Fruit fly (Drosophila melanogaster) whole organism, embryonic: ENCODE data around the gene flr.
A peak's percentile ranks its signal among the peaks of the same experiment; 100 is the strongest.

Experiments
- Bdp1 ChIP-seq: fragments of 200-800 bp; sonication (Bioruptor generic); optimal IDR thresholded peaks from 3 replicates; lab custom pipeline; 2016; ENCODE audit warnings: missing biosample characterization, missing genetic modification characterization
- CG10147 ChIP-seq: fragments of 200-800 bp; sonication (Bioruptor generic); optimal IDR thresholded peaks from 2 replicates; lab custom pipeline; 2019; ENCODE audit warnings: missing biosample characterization, mild to moderate bottlenecking, missing genetic modification characterization, moderate library complexity
- CG12769 ChIP-seq: fragments of 200-800 bp; sonication (Bioruptor generic); optimal IDR thresholded peaks from 2 replicates; lab custom pipeline; 2019; ENCODE audit warnings: missing biosample characterization, mild to moderate bottlenecking, missing genetic modification characterization, moderate library complexity
- CG34422 ChIP-seq: fragments of 200-800 bp; sonication (Bioruptor generic); IDR thresholded peaks from 3 replicates; pipeline ENCODE4 v1.3.6; 2022; ENCODE audit warnings: missing biosample characterization, missing genetic modification characterization
- CG3726 ChIP-seq: fragments of 200-800 bp; sonication (Bioruptor generic); IDR thresholded peaks from 3 replicates; pipeline ENCODE4, ENCODE4 v1.3.6; 2022; ENCODE audit warnings: missing biosample characterization, missing genetic modification characterization
- CG6175 ChIP-seq: fragments of 200-800 bp; sonication (Bioruptor generic); IDR thresholded peaks from 3 replicates; pipeline ENCODE4 v1.3.6; 2022; ENCODE audit warnings: missing biosample characterization, missing genetic modification characterization
- CG6791 ChIP-seq: fragments of 200-800 bp; sonication (Bioruptor generic); IDR thresholded peaks from 3 replicates; pipeline ENCODE4 v1.3.6; 2022; ENCODE audit warnings: missing biosample characterization, missing genetic modification characterization; ENCODE audit not compliant: partially characterized antibody
- CG6854 ChIP-seq: fragments of 200-800 bp; sonication (Bioruptor generic); optimal IDR thresholded peaks from 3 replicates; lab custom pipeline; 2017; ENCODE audit warnings: missing biosample characterization, mild to moderate bottlenecking, missing genetic modification characterization
- CG7372 ChIP-seq: fragments of 200-800 bp; sonication (Bioruptor generic); IDR thresholded peaks from 2 replicates; pipeline ENCODE4 v1.3.6; 2022; ENCODE audit warnings: missing biosample characterization, missing genetic modification characterization
- CG7839 ChIP-seq: fragments of 200-800 bp; sonication (Bioruptor generic); optimal IDR thresholded peaks from 3 replicates; lab custom pipeline; 2018; ENCODE audit warnings: missing biosample characterization, mild to moderate bottlenecking, missing genetic modification characterization, moderate library complexity
- CG8924 ChIP-seq: fragments of 200-800 bp; optimal IDR thresholded peaks from 3 replicates; lab custom pipeline; 2019; ENCODE audit warnings: missing biosample characterization, mild to moderate bottlenecking, missing genetic modification characterization, moderate library complexity
- CHES-1-like ChIP-seq: fragments of 200-800 bp; sonication (Bioruptor generic); optimal IDR thresholded peaks from 2 replicates; lab custom pipeline; 2016; ENCODE audit warnings: missing biosample characterization, missing genetic modification characterization
- D ChIP-seq, 2 experiments: fragments of 200-800 bp in 1 of 2; fragments of >200 bp in 1 of 2; sonication (Bioruptor generic) in 1 of 2; optimal IDR thresholded peaks; 2 replicates in 1 of 2; 3 replicates in 1 of 2; lab custom pipeline; 2017; ENCODE audit warnings: mild to moderate bottlenecking in 1 of 2, missing biosample characterization in 1 of 2, missing genetic modification characterization in 1 of 2, missing genetic modification reagents in 1 of 2
- Ets65A ChIP-seq: fragments of 200-800 bp; sonication (Bioruptor generic); peaks from one replicate; lab custom pipeline; 2016; ENCODE audit warnings: missing biosample characterization, missing genetic modification characterization
- HLH4C ChIP-seq: fragments of 200-800 bp; sonication (Bioruptor generic); IDR thresholded peaks from 3 replicates; pipeline ENCODE4 v1.3.6; 2022; ENCODE audit warnings: missing biosample characterization, missing genetic modification characterization; ENCODE audit not compliant: partially characterized antibody
- HLHmδ ChIP-seq: fragments of 200-800 bp; sonication (Bioruptor generic); optimal IDR thresholded peaks from 2 replicates; lab custom pipeline; 2018; ENCODE audit warnings: missing biosample characterization, mild to moderate bottlenecking, missing genetic modification characterization, moderate library complexity
- Hmx ChIP-seq: fragments of 200-800 bp; sonication (Bioruptor generic); optimal IDR thresholded peaks from 2 replicates; lab custom pipeline; 2016; ENCODE audit warnings: missing biosample characterization, missing genetic modification characterization
- Hr51 ChIP-seq, 2 experiments: fragments of 200-800 bp; sonication (Bioruptor generic); optimal IDR thresholded peaks; 2 replicates in 1 of 2; 3 replicates in 1 of 2; lab custom pipeline; 2016 to 2018; ENCODE audit warnings: missing biosample characterization in 2 of 2, missing genetic modification characterization in 2 of 2, mild to moderate bottlenecking in 1 of 2, moderate library complexity in 1 of 2
- Ptx1 ChIP-seq: fragments of 200-800 bp; sonication (Bioruptor generic); IDR thresholded peaks from 2 replicates; pipeline ENCODE4 v1.3.6; 2022; ENCODE audit warnings: missing biosample characterization, missing genetic modification characterization
- Rfx ChIP-seq: fragments of 200-800 bp; sonication (Bioruptor generic); IDR thresholded peaks from 2 replicates; pipeline ENCODE4 v1.3.6; 2022; ENCODE audit warnings: missing biosample characterization, missing genetic modification characterization
- ato ChIP-seq: fragments of 200-800 bp; sonication (Bioruptor generic); IDR thresholded peaks from 2 replicates; pipeline ENCODE4 v1.3.6; 2022; ENCODE audit warnings: missing biosample characterization, missing genetic modification characterization; ENCODE audit not compliant: partially characterized antibody
- bowl ChIP-seq: fragments of 200-800 bp; sonication (Bioruptor generic); IDR thresholded peaks from 2 replicates; pipeline ENCODE4 v1.3.6; 2022; ENCODE audit warnings: missing biosample characterization, missing genetic modification characterization
- cad ChIP-seq: fragments of >200 bp; optimal IDR thresholded peaks from 2 replicates; lab custom pipeline; 2017; ENCODE audit warnings: missing biosample characterization, missing genetic modification characterization
- chm ChIP-seq: fragments of 200-800 bp; sonication (Bioruptor generic); IDR thresholded peaks from 2 replicates; pipeline ENCODE4 v1.3.6; 2022; ENCODE audit warnings: missing biosample characterization, missing genetic modification characterization
- corto ChIP-seq: fragments of 200-800 bp; sonication (Bioruptor generic); optimal IDR thresholded peaks from 2 replicates; lab custom pipeline; 2016; ENCODE audit warnings: missing biosample characterization, mild to moderate bottlenecking, missing genetic modification characterization, moderate library complexity
- crol ChIP-seq: fragments of 200-800 bp; sonication (Bioruptor generic); IDR thresholded peaks from 2 replicates; pipeline ENCODE4 v1.3.6; 2022; ENCODE audit warnings: missing biosample characterization, missing genetic modification characterization
- gce ChIP-seq: fragments of 200-800 bp; sonication (Bioruptor generic); IDR thresholded peaks from 3 replicates; pipeline ENCODE4 v1.3.6; 2022; ENCODE audit warnings: missing biosample characterization, missing genetic modification characterization
- h ChIP-seq: fragments of >200 bp; optimal IDR thresholded peaks from 2 replicates; lab custom pipeline; 2017
- hbn ChIP-seq: fragments of 200-800 bp; sonication (Bioruptor generic); IDR thresholded peaks from 2 replicates; pipeline ENCODE4 v1.3.6; 2022; ENCODE audit warnings: missing biosample characterization, missing genetic modification characterization; ENCODE audit not compliant: partially characterized antibody
- kah ChIP-seq: fragments of 200-800 bp; sonication (Bioruptor generic); optimal IDR thresholded peaks from 2 replicates; lab custom pipeline; 2018; ENCODE audit warnings: missing biosample characterization, mild to moderate bottlenecking, missing genetic modification characterization
- knrl ChIP-seq: fragments of 200-800 bp; sonication (Bioruptor generic); IDR thresholded peaks from 3 replicates; pipeline ENCODE4 v1.3.6; 2022; ENCODE audit warnings: missing biosample characterization, missing genetic modification characterization; ENCODE audit not compliant: partially characterized antibody
- lov ChIP-seq, 2 experiments: fragments of 200-800 bp in 1 of 2; fragments of >200 bp in 1 of 2; sonication (Bioruptor generic) in 1 of 2; IDR thresholded peaks in 1 of 2; optimal IDR thresholded peaks in 1 of 2; 2 replicates in 1 of 2; 3 replicates in 1 of 2; pipeline versions ENCODE4 v1.3.6 to Lab custom; 2017 to 2022; ENCODE audit warnings: missing biosample characterization in 1 of 2, missing genetic modification characterization in 1 of 2
- mld ChIP-seq: fragments of 200-800 bp; sonication (Bioruptor generic); IDR thresholded peaks from 3 replicates; pipeline ENCODE4 v1.3.6; 2022; ENCODE audit warnings: missing biosample characterization, missing genetic modification characterization; ENCODE audit not compliant: partially characterized antibody
- nerfin-1 ChIP-seq: fragments of 200-800 bp; sonication (Bioruptor generic); optimal IDR thresholded peaks from 3 replicates; lab custom pipeline; 2019; ENCODE audit warnings: missing biosample characterization, mild to moderate bottlenecking, missing genetic modification characterization, moderate library complexity
- pan ChIP-seq, 4 experiments: fragments of >200 bp in 3 of 4; fragments of 200-800 bp in 1 of 4; sonication (Bioruptor generic) in 1 of 4; optimal IDR thresholded peaks in 3 of 4; IDR thresholded peaks in 1 of 4; 2 replicates each; pipeline versions ENCODE4 v1.3.6 to Lab custom; 2017 to 2022; ENCODE audit warnings: missing biosample characterization in 2 of 4, missing genetic modification characterization in 2 of 4, mixed read lengths in 1 of 4
- phol ChIP-seq: fragments of 200-800 bp; sonication (Bioruptor generic); optimal IDR thresholded peaks from 3 replicates; lab custom pipeline; 2018; ENCODE audit warnings: missing biosample characterization, mild to moderate bottlenecking, missing genetic modification characterization, moderate library complexity
- rib ChIP-seq: fragments of 200-800 bp; sonication (Bioruptor generic); IDR thresholded peaks from 2 replicates; pipeline ENCODE4 v1.3.6; 2022; ENCODE audit warnings: missing biosample characterization, missing genetic modification characterization
- scrt ChIP-seq: fragments of 200-800 bp; sonication (Bioruptor generic); optimal IDR thresholded peaks from 2 replicates; lab custom pipeline; 2018; ENCODE audit warnings: missing biosample characterization, mild to moderate bottlenecking, missing genetic modification characterization, moderate library complexity
- sqz ChIP-seq: fragments of 200-800 bp; sonication (Bioruptor generic); optimal IDR thresholded peaks from 3 replicates; lab custom pipeline; 2018; ENCODE audit warnings: missing biosample characterization, mild to moderate bottlenecking, missing genetic modification characterization
- sug ChIP-seq: fragments of 200-800 bp; optimal IDR thresholded peaks from 2 replicates; lab custom pipeline; 2019; ENCODE audit warnings: missing biosample characterization, mild to moderate bottlenecking, missing genetic modification characterization, moderate library complexity
- tx ChIP-seq: fragments of 200-800 bp; sonication (Bioruptor generic); optimal IDR thresholded peaks from 2 replicates; lab custom pipeline; 2016; ENCODE audit warnings: missing biosample characterization, missing genetic modification characterization
- zf30C ChIP-seq: fragments of 200-800 bp; sonication (Bioruptor generic); optimal IDR thresholded peaks from 3 replicates; lab custom pipeline; 2018; ENCODE audit warnings: missing biosample characterization, mild to moderate bottlenecking, missing genetic modification characterization
- zfh1 ChIP-seq: fragments of 200-800 bp; sonication (Bioruptor generic); IDR thresholded peaks from 3 replicates; pipeline ENCODE4 v1.3.6; 2022; ENCODE audit warnings: missing biosample characterization, missing genetic modification characterization

The flr gene

DNA sequence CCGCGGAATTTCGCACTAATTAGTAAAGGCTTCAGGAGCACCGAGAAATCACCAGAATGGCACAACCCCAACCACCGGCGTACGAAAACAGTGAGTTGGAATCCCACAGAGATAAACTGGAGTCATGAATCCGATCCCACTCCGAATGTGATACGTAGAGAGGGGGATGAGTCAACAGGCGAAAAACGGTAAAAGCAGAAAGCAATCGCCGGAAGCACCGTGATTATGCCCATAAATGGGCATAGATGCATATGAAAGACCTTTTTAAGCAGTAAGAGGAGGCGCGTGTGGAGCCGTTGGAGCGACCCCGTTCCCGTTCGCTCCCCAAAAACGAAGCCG is 212 bp downstream of the flr start (continued):
- TF ChIP-seq sqz (no peak), Hmx (no peak), ato (GFP tag; lab: Robert Waterston, UW) (peak; percentile 50; the same call in 1 of the 2 replicates), hbn (0 out of 2 replicates have a peak, but pooled peaks have one; percentile 0), CG10147 (no peak), CG6854 (GFP tag; lab: Kevin White, UChicago) (no peak), HLH4C (GFP tag; lab: Robert Waterston, UW) (0 out of 3 replicates have a peak, but pooled peaks have one; percentile 3), zf30C (GFP tag; lab: Kevin White, UChicago) (no peak), sug (tag; lab: Kevin White, UChicago) (no peak), CG7839 (no peak), lov (optimal IDR thresholded peaks at IDR 0.05; lab: Kevin White, UChicago) (no peak), lov (GFP tag; IDR thresholded peaks at IDR 0.05; lab: Robert Waterston, UW) (no peak), tx (GFP tag; lab: Kevin White, UChicago) (no peak), chm (peak; percentile 22; the same call in 1 of the 2 replicates), zfh1 (GFP tag; lab: Robert Waterston, UW) (0 out of 3 replicates have a peak, but pooled peaks have one; percentile 5), CG3726 (GFP tag; lab: Robert Waterston, UW) (no peak), knrl (no peak), CG34422 (GFP tag; lab: Robert Waterston, UW) (peak; percentile 22; the same call in 1 of the 3 replicates), Hr51 (GFP tag; optimal IDR thresholded peaks at IDR 0.05; lab: Kevin White, UChicago) (no peak)

DNA sequence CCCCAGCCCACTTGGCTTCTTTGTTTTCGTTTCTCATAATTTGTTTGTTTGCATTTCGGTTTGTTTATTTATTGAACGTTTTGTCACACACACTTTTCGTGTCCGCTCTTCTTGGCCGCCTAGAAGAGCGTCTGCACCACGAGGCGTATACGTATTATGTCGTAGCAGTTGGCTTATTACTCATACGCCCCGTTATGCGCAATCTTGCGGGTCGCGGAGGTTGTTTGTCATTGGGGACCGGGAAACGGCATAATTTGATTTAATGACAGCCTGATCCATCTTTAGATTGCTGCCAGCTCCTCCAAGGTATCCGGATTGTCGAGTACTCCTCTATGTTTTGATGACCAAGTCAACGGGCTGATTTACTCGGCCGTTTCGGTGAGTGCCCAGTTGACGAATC is 7.6 kb downstream of the flr start:
- TF ChIP-seq CG12769 (tag; lab: Kevin White, UChicago) = peak; percentile 67
- TF ChIP-seq CG7372 (GFP tag; lab: Robert Waterston, UW) = peak; percentile 87
- TF ChIP-seq h (lab: Kevin White, UChicago) = no peak
- TF ChIP-seq, all 482 proteins: peak for 2

DNA sequence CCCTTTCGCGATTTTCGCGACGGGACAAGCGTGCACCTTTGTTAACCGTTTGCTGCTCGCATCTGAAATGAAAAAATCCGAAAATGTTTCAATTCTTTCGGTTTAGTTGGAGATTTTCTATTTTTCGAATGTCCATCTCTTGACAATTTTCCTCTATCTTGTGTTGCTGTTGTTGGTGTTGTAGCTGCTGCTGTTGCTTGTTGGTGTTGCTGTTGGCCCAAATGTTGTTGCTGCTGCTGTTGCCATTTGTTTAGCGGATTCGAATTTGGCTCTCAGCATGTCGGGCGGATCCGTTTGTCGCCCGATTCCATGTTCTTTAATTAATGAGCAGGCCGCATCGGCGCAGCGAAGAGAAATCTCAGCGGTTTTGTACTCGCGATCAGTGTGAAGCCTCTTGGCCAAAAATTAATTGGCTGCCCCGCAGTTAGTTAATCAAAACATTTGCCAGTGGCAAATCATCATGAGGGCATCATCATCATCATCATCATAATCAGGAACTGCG is 9.7 kb downstream of the flr start, which contains the start of gene CG32121:
CG32121 (minus strand) TSS at position 51 of the 502 bp plus-strand sequence.
- TF ChIP-seq crol (GFP tag; lab: Robert Waterston, UW) (no peak), scrt (GFP tag; lab: Kevin White, UChicago) (no peak), Ets65A (GFP tag; lab: Kevin White, UChicago) (peak; percentile 95), cad (GFP tag; lab: Kevin White, UChicago) (no peak), phol (tag; lab: Kevin White, UChicago) (no peak), CG7372 (GFP tag; lab: Robert Waterston, UW) (no peak), CG6791 (GFP tag; lab: Robert Waterston, UW) (0 out of 3 replicates have a peak, but pooled peaks have one; percentile 23), rib (GFP tag; lab: Robert Waterston, UW) (no peak)

DNA sequence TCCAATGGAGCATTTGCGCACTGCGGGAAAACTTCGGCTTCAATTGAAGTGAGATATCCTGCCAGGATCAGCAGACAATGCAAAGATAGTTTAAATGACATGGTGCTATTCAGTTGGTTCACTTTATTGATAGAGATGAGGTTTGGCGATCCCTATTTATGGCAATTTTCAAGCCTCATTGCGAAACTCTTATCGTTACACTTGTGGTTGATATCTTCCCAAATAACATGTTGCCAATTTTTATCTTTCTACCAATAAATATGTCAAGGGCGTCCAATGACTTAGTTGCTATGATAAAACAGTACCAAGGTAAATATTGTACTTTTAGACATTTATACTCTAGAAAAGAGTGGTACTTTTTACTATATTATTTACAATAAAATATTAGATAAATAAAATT is 11.4 kb downstream of the flr start, which contains the start of gene CG33263:
CG33263 (minus strand) TSS at position 101 of the 400 bp plus-strand sequence.
- TF ChIP-seq CHES-1-like (GFP tag; lab: Kevin White, UChicago) (no peak), pan (optimal IDR thresholded peaks at IDR 0.05; lab: Kevin White, UChicago) (no peak), pan (GFP tag; optimal IDR thresholded peaks at IDR 0.05 in 1 of 2, IDR thresholded peaks at IDR 0.05 in 1 of 2) (no peak), Bdp1 (GFP tag; lab: Kevin White, UChicago) (no peak)

DNA sequence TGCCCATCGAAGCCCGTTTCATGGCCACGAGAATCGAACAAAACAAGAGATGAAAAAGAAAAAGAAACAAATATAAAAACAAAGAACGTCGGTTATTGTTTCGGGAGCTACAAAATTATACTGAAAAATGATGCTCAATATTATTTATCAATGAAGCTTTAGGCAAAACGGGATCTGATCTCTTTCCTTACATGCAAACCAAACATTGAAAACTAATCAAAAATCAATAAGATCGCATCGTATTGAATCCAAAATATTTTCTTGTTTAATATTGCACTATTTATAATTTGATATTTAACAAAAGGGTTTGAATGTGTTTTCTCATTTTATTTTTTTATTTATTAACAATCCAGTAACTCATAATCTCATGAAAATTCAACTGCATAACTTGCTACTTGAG is 12.9 kb downstream of the flr start, which contains the start of gene CG14106:
CG14106 (minus strand) TSS at position 101 of the 400 bp plus-strand sequence.
- TF ChIP-seq CG6175 (GFP tag; lab: Robert Waterston, UW) (no peak), corto (GFP tag; lab: Kevin White, UChicago) (no peak), CG8924 (no peak), nerfin-1 (no peak), gce (GFP tag; lab: Robert Waterston, UW) (no peak), mld (GFP tag; lab: Robert Waterston, UW) (no peak), D (optimal IDR thresholded peaks at IDR 0.05; lab: Kevin White, UChicago) (no peak), D (GFP tag; optimal IDR thresholded peaks at IDR 0.05; lab: Kevin White, UChicago) (no peak), Ptx1 (GFP tag; lab: Robert Waterston, UW) (no peak), HLHmδ (GFP tag; lab: Kevin White, UChicago) (no peak), Rfx (no peak), kah (GFP tag; lab: Kevin White, UChicago) (no peak), bowl (GFP tag; lab: Robert Waterston, UW) (no peak)
